Worm (Caenorhabditis elegans) whole organism, young adult: ENCODE measurements around the gene B0280.17.

Source experiments
- B0035.1 ChIP-seq: sonication (generic microtip); optimal IDR thresholded peaks from 2 replicates; lab custom pipeline; 2016; ENCODE audit warnings: missing genetic modification characterization, mild to moderate bottlenecking, missing compliant biosample characterization, missing genotype, missing genetic modification reagents
- C06A6.2 ChIP-seq: fragments of 200-800 bp; sonication (Bioruptor generic); conservative IDR thresholded peaks from 2 replicates; pipeline ENCODE4 v1.3.6; 2022; ENCODE audit warnings: missing genetic modification characterization, missing compliant biosample characterization
- C17E4.6 ChIP-seq: fragments of 200-800 bp; sonication (Bioruptor generic); IDR thresholded peaks from 2 replicates; pipeline ENCODE4 v1.3.6; 2022; ENCODE audit warnings: missing genetic modification reagents, missing genetic modification characterization, missing compliant biosample characterization
- F10E7.11 ChIP-seq: sonication (generic microtip); optimal IDR thresholded peaks from 2 replicates; lab custom pipeline; 2017; ENCODE audit warnings: mild to moderate bottlenecking, missing genetic modification characterization, moderate library complexity, missing compliant biosample characterization
- F23B12.7 ChIP-seq: sonication (generic microtip); optimal IDR thresholded peaks from 2 replicates; lab custom pipeline; 2017; ENCODE audit warnings: missing genetic modification characterization, mild to moderate bottlenecking, missing compliant biosample characterization, antibody characterized with exemption, moderate library complexity; ENCODE audit not compliant: insufficient read depth
- F33H1.4 ChIP-seq: fragments of 200-800 bp; sonication (Bioruptor generic); IDR thresholded peaks from 2 replicates; pipeline ENCODE4 v1.3.6; 2022; ENCODE audit warnings: missing genetic modification reagents, missing genetic modification characterization, missing compliant biosample characterization
- F37B4.10 ChIP-seq: fragments of 200-800 bp; sonication (Bioruptor generic); IDR thresholded peaks from 2 replicates; pipeline ENCODE4 v1.3.6; 2022; ENCODE audit warnings: missing genetic modification characterization, missing compliant biosample characterization
- F39B2.1 ChIP-seq: fragments of 200-800 bp; sonication (Bioruptor generic); IDR thresholded peaks from 2 replicates; pipeline ENCODE4 v1.3.6; 2022; ENCODE audit warnings: missing genetic modification reagents, missing genetic modification characterization, missing compliant biosample characterization
- F52B5.7 ChIP-seq: sonication (generic microtip); optimal IDR thresholded peaks from 2 replicates; lab custom pipeline; 2016; ENCODE audit warnings: mild to moderate bottlenecking, missing genetic modification characterization, missing compliant biosample characterization
- K12H6.12 ChIP-seq: fragments of 200-800 bp; sonication (Bioruptor generic); optimal IDR thresholded peaks from 2 replicates; lab custom pipeline; 2018; ENCODE audit warnings: mild to moderate bottlenecking, missing genetic modification characterization, missing compliant biosample characterization
- Y53G8AR.9 ChIP-seq: fragments of 200-800 bp; sonication (Bioruptor generic); conservative IDR thresholded peaks from 2 replicates; pipeline ENCODE4 v1.3.6; 2022; ENCODE audit warnings: missing genetic modification reagents, missing genetic modification characterization, missing compliant biosample characterization
- Y56A3A.18 ChIP-seq: fragments of 200-800 bp; sonication (Bioruptor generic); IDR thresholded peaks from 2 replicates; pipeline ENCODE4 v1.3.6; 2022; ENCODE audit warnings: missing genetic modification reagents, missing genetic modification characterization, missing compliant biosample characterization
- Y79H2A.3 ChIP-seq: fragments of 200-800 bp; sonication (Bioruptor generic); conservative IDR thresholded peaks from 2 replicates; pipeline ENCODE4 v1.3.6; 2022; ENCODE audit warnings: missing genetic modification reagents, missing genetic modification characterization, missing compliant biosample characterization
- Y95B8A.8 ChIP-seq: fragments of 200-800 bp; sonication (Bioruptor generic); IDR thresholded peaks from 2 replicates; pipeline ENCODE4 v1.3.6; 2022; ENCODE audit warnings: missing genetic modification reagents, missing genetic modification characterization, missing compliant biosample characterization
- aptf-3 ChIP-seq: fragments of 200-800 bp; sonication (Bioruptor generic); IDR thresholded peaks from 2 replicates; pipeline ENCODE4 v1.3.6; 2022; ENCODE audit warnings: missing genetic modification characterization, missing compliant biosample characterization
- atf-7 ChIP-seq: sonication (generic microtip); optimal IDR thresholded peaks from 2 replicates; lab custom pipeline; 2017; ENCODE audit warnings: mild to moderate bottlenecking, missing genetic modification characterization, missing compliant biosample characterization
- athp-1 ChIP-seq: sonication (generic microtip); optimal IDR thresholded peaks from 2 replicates; lab custom pipeline; 2017; ENCODE audit warnings: mild to moderate bottlenecking, missing genetic modification characterization, missing compliant biosample characterization
- attf-5 ChIP-seq: fragments of 200-800 bp; sonication (Bioruptor generic); optimal IDR thresholded peaks from 2 replicates; lab custom pipeline; 2018; ENCODE audit warnings: mild to moderate bottlenecking, missing genetic modification characterization, missing compliant biosample characterization
- attf-6 ChIP-seq: fragments of 200-800 bp; sonication (Bioruptor generic); IDR thresholded peaks from 2 replicates; pipeline ENCODE4 v1.3.6; 2022; ENCODE audit warnings: missing genetic modification reagents, missing genetic modification characterization, missing compliant biosample characterization
- cebp-2 ChIP-seq: fragments of 200-800 bp; sonication (Bioruptor generic); IDR thresholded peaks from 2 replicates; pipeline ENCODE4 v1.3.6; 2022; ENCODE audit warnings: missing genetic modification characterization, missing compliant biosample characterization
- efl-1 ChIP-seq: fragments of 150-350 bp; optimal IDR thresholded peaks from 2 replicates; lab custom pipeline; 2014; ENCODE audit warnings: missing biosample characterization, missing genetic modification reagents, missing genetic modification characterization
- ekl-4 ChIP-seq: fragments of 200-800 bp; sonication (Bioruptor generic); IDR thresholded peaks from 2 replicates; pipeline ENCODE4 v1.3.6; 2022; ENCODE audit warnings: missing genetic modification reagents, missing genetic modification characterization, missing compliant biosample characterization
- ets-4 ChIP-seq: fragments of 200-800 bp; sonication (Bioruptor generic); optimal IDR thresholded peaks from 2 replicates; lab custom pipeline; 2018; ENCODE audit warnings: mild to moderate bottlenecking, missing genetic modification characterization, missing compliant biosample characterization
- fkh-3 ChIP-seq: sonication (generic microtip); optimal IDR thresholded peaks from 2 replicates; lab custom pipeline; 2016; ENCODE audit warnings: mild to moderate bottlenecking, missing genetic modification characterization, missing compliant biosample characterization
- gei-17 ChIP-seq: fragments of 200-800 bp; sonication (Bioruptor generic); optimal IDR thresholded peaks from 2 replicates; lab custom pipeline; 2018; ENCODE audit warnings: mild to moderate bottlenecking, missing genetic modification characterization, missing compliant biosample characterization
- hlh-12 ChIP-seq: sonication (generic microtip); optimal IDR thresholded peaks from 2 replicates; lab custom pipeline; 2016; ENCODE audit warnings: missing genetic modification characterization, missing compliant biosample characterization
- hrde-1 ChIP-seq: sonication (generic microtip); optimal IDR thresholded peaks from 2 replicates; lab custom pipeline; 2016; ENCODE audit warnings: missing genetic modification characterization, mild to moderate bottlenecking, missing compliant biosample characterization, moderate library complexity, missing genotype, missing genetic modification reagents, borderline replicate concordance
- hsf-1 ChIP-seq: fragments of 200-800 bp; sonication (Bioruptor generic); IDR thresholded peaks from 2 replicates; pipeline ENCODE4 v1.3.6; 2022; ENCODE audit warnings: missing genetic modification reagents, missing genetic modification characterization, missing compliant biosample characterization
- lin-26 ChIP-seq: fragments of 200-800 bp; sonication (Bioruptor generic); IDR thresholded peaks from 2 replicates; pipeline ENCODE4 v1.3.6; 2022; ENCODE audit warnings: missing genetic modification reagents, missing genetic modification characterization, missing compliant biosample characterization
- lin-54 ChIP-seq: fragments of 200-800 bp; sonication (Bioruptor generic); optimal IDR thresholded peaks from 2 replicates; lab custom pipeline; 2018; ENCODE audit warnings: mild to moderate bottlenecking, missing genetic modification characterization, missing compliant biosample characterization
- madf-10 ChIP-seq: sonication (generic microtip); optimal IDR thresholded peaks from 2 replicates; lab custom pipeline; 2016; ENCODE audit warnings: mild to moderate bottlenecking, missing genetic modification characterization, missing compliant biosample characterization
- madf-3 ChIP-seq: fragments of 200-800 bp; sonication (Bioruptor generic); IDR thresholded peaks from 2 replicates; pipeline ENCODE4 v1.3.6; 2022; ENCODE audit warnings: missing genetic modification reagents, missing genetic modification characterization, missing compliant biosample characterization
- madf-8 ChIP-seq: fragments of 200-800 bp; sonication (Bioruptor generic); conservative IDR thresholded peaks from 2 replicates; pipeline ENCODE4 v1.3.6; 2022; ENCODE audit warnings: missing genetic modification reagents, missing genetic modification characterization, missing compliant biosample characterization
- mcd-1 ChIP-seq: fragments of 200-800 bp; sonication (Bioruptor generic); IDR thresholded peaks from 2 replicates; pipeline ENCODE4 v1.3.6; 2022; ENCODE audit warnings: missing genetic modification reagents, missing genetic modification characterization, missing compliant biosample characterization
- repo-1 ChIP-seq: sonication (generic microtip); optimal IDR thresholded peaks from 2 replicates; lab custom pipeline; 2017; ENCODE audit warnings: mild to moderate bottlenecking, missing genetic modification characterization, missing compliant biosample characterization
- rpc-1 ChIP-seq, 2 experiments: fragments of 150-350 bp in 1 of 2; sonication (generic microtip) in 1 of 2; optimal IDR thresholded peaks; 2 replicates each; lab custom pipeline; 2014 to 2018; ENCODE audit warnings: missing biosample characterization in 1 of 2, missing genetic modification characterization in 1 of 2, missing genetic modification reagents in 1 of 2, missing genotype in 1 of 2
- snpc-1.1 ChIP-seq: sonication (generic microtip); optimal IDR thresholded peaks from 2 replicates; lab custom pipeline; 2017; ENCODE audit warnings: missing genetic modification characterization, mild to moderate bottlenecking, missing compliant biosample characterization, antibody characterized with exemption, moderate library complexity, missing genotype, missing genetic modification reagents; ENCODE audit not compliant: insufficient read depth
- snpc-3.4 ChIP-seq: sonication (generic microtip); optimal IDR thresholded peaks from 2 replicates; lab custom pipeline; 2017; ENCODE audit warnings: missing genetic modification characterization, mild to moderate bottlenecking, missing compliant biosample characterization, antibody characterized with exemption, moderate library complexity, missing genotype, missing genetic modification reagents
- snpc-4 ChIP-seq, 5 experiments: fragments of 150-350 bp in 1 of 5; sonication (generic microtip) in 4 of 5; optimal IDR thresholded peaks; 2 replicates each; lab custom pipeline; 2014 to 2018; ENCODE audit warnings: missing genetic modification characterization in 5 of 5, missing biosample characterization in 3 of 5, antibody characterized with exemption in 2 of 5, mild to moderate bottlenecking in 2 of 5, missing compliant biosample characterization in 2 of 5, missing genotype in 2 of 5, moderate library complexity in 2 of 5, missing genetic modification reagents in 1 of 5
- sptf-2 ChIP-seq: fragments of 200-800 bp; sonication (Bioruptor generic); optimal IDR thresholded peaks from 2 replicates; lab custom pipeline; 2018; ENCODE audit warnings: mild to moderate bottlenecking, missing genetic modification characterization, missing compliant biosample characterization
- tbp1 ChIP-seq: fragments of 200-800 bp; sonication (Bioruptor generic); optimal IDR thresholded peaks from 2 replicates; lab custom pipeline; 2018; ENCODE audit warnings: mild to moderate bottlenecking, missing genetic modification characterization, missing compliant biosample characterization
- xnd-1 ChIP-seq: sonication (generic microtip); optimal IDR thresholded peaks from 2 replicates; lab custom pipeline; 2016; ENCODE audit warnings: missing genotype, missing genetic modification reagents, missing genetic modification characterization, missing compliant biosample characterization
- ztf-25 ChIP-seq: fragments of 200-800 bp; sonication (Bioruptor generic); IDR thresholded peaks from 2 replicates; pipeline ENCODE4 v1.3.6; 2022; ENCODE audit warnings: missing genetic modification reagents, missing genetic modification characterization, missing compliant biosample characterization

B0280.17 gene

DNA sequence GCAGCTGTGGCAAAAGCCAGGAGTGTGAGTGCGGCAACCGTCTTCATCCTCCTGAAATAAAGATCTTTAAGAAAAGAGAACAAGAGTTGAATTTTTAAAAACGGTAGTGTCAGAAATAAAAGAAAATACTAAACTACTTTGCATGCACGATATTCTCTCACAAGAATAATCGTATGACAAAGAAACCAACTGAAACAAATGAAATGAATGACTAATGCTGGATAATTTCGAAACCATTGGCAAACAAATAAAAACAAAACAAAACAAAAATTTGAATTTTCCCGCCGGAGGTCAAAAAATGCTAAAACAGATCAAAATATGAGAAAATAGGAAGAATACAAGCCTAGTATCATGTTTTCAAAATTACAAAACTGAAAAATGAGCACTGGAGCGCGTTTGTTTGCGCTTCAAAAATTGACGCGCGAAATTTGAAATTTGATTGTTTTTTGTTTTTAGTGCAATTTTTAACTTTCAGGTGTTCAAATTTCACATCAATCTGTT lies 31.9 kb downstream of the B0280.17 start, which contains the start of gene cpg-2 (continued):
- peak; percentile 96 for TF ChIP-seq lin-54 (GFP tag; lab: Kevin White, UChicago)
- TF ChIP-seq Y56A3A.18 (GFP tag; lab: Robert Waterston, UW) = no peak
- TF ChIP-seq hsf-1 (GFP tag; lab: Robert Waterston, UW) = peak; percentile 86

ce11 chrIII:7101814-7102477 lies 34.0 kb downstream of the B0280.17 start:
- no peak for TF ChIP-seq gei-17 (GFP tag; lab: Kevin White, UChicago)
- TF ChIP-seq Y53G8AR.9 (GFP tag; lab: Robert Waterston, UW) = peak; percentile 83
- peak; percentile 37 for TF ChIP-seq snpc-4 (GFP tag; optimal IDR thresholded peaks at IDR 0.05; lab: Kevin White, UChicago)
- peak in 1 of 4 experiments; percentile 71 for TF ChIP-seq snpc-4 (tag; optimal IDR thresholded peaks at IDR 0.05; lab: Kevin White, UChicago)
- peak; percentile 90 for TF ChIP-seq attf-6 (GFP tag; lab: Robert Waterston, UW)
- TF ChIP-seq madf-10 = no peak
- TF ChIP-seq C06A6.2 (GFP tag; lab: Robert Waterston, UW) = no peak
- peak; percentile 75 for TF ChIP-seq snpc-1.1
- TF ChIP-seq xnd-1 (tag; lab: Kevin White, UChicago) = peak; percentile 59
- peak; percentile 72 for TF ChIP-seq F52B5.7 (tag; lab: Kevin White, UChicago)
- TF ChIP-seq tbp1 (GFP tag; lab: Kevin White, UChicago) = peak; percentile 35
- peak; percentile 22 for TF ChIP-seq attf-5
- no peak for TF ChIP-seq F37B4.10
- TF ChIP-seq fkh-3 (tag; lab: Kevin White, UChicago) = no peak
- TF ChIP-seq B0035.1 = no peak
- TF ChIP-seq F39B2.1 (GFP tag; lab: Robert Waterston, UW) = peak; percentile 70; the same call in 1 of the 2 replicates
- TF ChIP-seq sptf-2 (GFP tag; lab: Kevin White, UChicago) = no peak
- TF ChIP-seq F33H1.4 (GFP tag; lab: Robert Waterston, UW) = peak; percentile 35
- TF ChIP-seq rpc-1 (optimal IDR thresholded peaks at IDR 0.05; lab: Kevin White, UChicago) = no peak
- TF ChIP-seq rpc-1 (tag; optimal IDR thresholded peaks at IDR 0.05; lab: Kevin White, UChicago) = peak; percentile 6
- TF ChIP-seq ztf-25 (GFP tag; lab: Robert Waterston, UW) = peak; percentile 72; the same call in 1 of the 2 replicates
- peak; percentile 36; the same call in 1 of the 2 replicates for TF ChIP-seq madf-8
- TF ChIP-seq ekl-4 (GFP tag; lab: Robert Waterston, UW) = peak; percentile 92
- peak; percentile 75 for TF ChIP-seq Y56A3A.18 (GFP tag; lab: Robert Waterston, UW)
- peak; percentile 43 for TF ChIP-seq repo-1
- no peak for TF ChIP-seq mcd-1 (GFP tag; lab: Robert Waterston, UW)
- peak; percentile 82 for TF ChIP-seq lin-26 (GFP tag; lab: Robert Waterston, UW)
- peak; percentile 95 for TF ChIP-seq Y79H2A.3 (GFP tag; lab: Robert Waterston, UW)
- peak; percentile 84 for TF ChIP-seq hsf-1 (GFP tag; lab: Robert Waterston, UW)
- TF ChIP-seq C17E4.6 (GFP tag; lab: Robert Waterston, UW) = 0 out of 2 replicates have a peak, but pooled peaks have one; percentile 11
- peak; percentile 76 for TF ChIP-seq athp-1 (tag; lab: Kevin White, UChicago)
- TF ChIP-seq F23B12.7 = no peak
- TF ChIP-seq madf-3 (GFP tag; lab: Robert Waterston, UW) = peak; percentile 85
- TF ChIP-seq K12H6.12 (tag; lab: Kevin White, UChicago) = no peak
- no peak for TF ChIP-seq hlh-12 (tag; lab: Kevin White, UChicago)
- peak; percentile 96 for TF ChIP-seq hrde-1 (tag; lab: Kevin White, UChicago)
- TF ChIP-seq ets-4 (GFP tag; lab: Kevin White, UChicago) = no peak
- TF ChIP-seq snpc-3.4 (tag; lab: Kevin White, UChicago) = peak; percentile 88
- no peak for TF ChIP-seq cebp-2 (GFP tag; lab: Robert Waterston, UW)
- TF ChIP-seq efl-1 = peak; percentile 51
- TF ChIP-seq atf-7 (tag; lab: Kevin White, UChicago) = peak; percentile 24
- peak; percentile 92 for TF ChIP-seq Y95B8A.8 (GFP tag; lab: Robert Waterston, UW)
- TF ChIP-seq F10E7.11 (tag; lab: Kevin White, UChicago) = peak; percentile 70
- TF ChIP-seq aptf-3 (GFP tag; lab: Robert Waterston, UW) = 0 out of 2 replicates have a peak, but pooled peaks have one; percentile 22
